Worm (Caenorhabditis elegans): ENCODE measurements around the gene K08D8.2.

DNA sequence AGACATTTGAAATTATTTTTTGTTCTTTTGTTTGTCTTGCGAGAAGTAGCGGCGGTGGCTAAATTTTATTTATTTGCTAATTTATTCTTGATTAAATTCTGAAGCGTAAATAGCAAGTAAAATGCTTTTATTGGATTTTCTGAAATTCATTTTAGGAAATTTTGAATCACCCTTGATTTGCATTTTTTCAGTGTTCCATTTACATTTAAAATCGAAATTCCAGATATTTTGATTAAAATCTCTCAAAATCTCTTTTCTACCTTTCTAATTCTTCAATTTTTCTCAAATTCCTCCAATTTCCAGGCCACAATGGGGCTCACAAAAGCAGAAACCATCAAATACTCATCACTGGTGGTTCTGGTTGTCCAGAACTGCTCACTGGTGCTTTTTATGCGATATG is 47.6 kb upstream of the K08D8.2 start, which contains the start of gene nstp-5:
- TF ChIP-seq mes-2 (tag; optimal IDR thresholded peaks at IDR 0.05; ENCODE audit: poor library complexity, severe bottlenecking), result no peak
- no peak for TF ChIP-seq nhr-77 (tag; optimal IDR thresholded peaks at IDR 0.05)
- no peak for TF ChIP-seq dve-1 (tag; optimal IDR thresholded peaks at IDR 0.05; ENCODE audit: insufficient read depth)
- no peak for TF ChIP-seq zip-2 (tag; optimal IDR thresholded peaks at IDR 0.05)
- no peak for TF ChIP-seq nhr-11 (tag; optimal IDR thresholded peaks at IDR 0.05)
- no peak for TF ChIP-seq ZK546.5 (tag; optimal IDR thresholded peaks at IDR 0.05)
- TF ChIP-seq snpc-4 (tag; optimal IDR thresholded peaks at IDR 0.05), result no peak
- TF ChIP-seq lin-13 (GFP tag; optimal IDR thresholded peaks at IDR 0.05), result no peak
- no peak for TF ChIP-seq gei-8 (GFP tag; optimal IDR thresholded peaks at IDR 0.05)
- no peak for TF ChIP-seq F44E2.7 (GFP tag; IDR thresholded peaks at IDR 0.05)
- no peak for TF ChIP-seq R02D3.7 (tag; optimal IDR thresholded peaks at IDR 0.05)
- no peak for TF ChIP-seq lin-39 (tag; optimal IDR thresholded peaks at IDR 0.05)
- TF ChIP-seq F10B5.3 (tag; optimal IDR thresholded peaks at IDR 0.05), result no peak
- no peak for TF ChIP-seq ama-1 (optimal IDR thresholded peaks at IDR 0.05)
